Worm (Caenorhabditis elegans) whole organism, L4 larva: ENCODE measurements around the gene gpx-6.

Source experiments
- D1046.2 ChIP-seq: fragments of 200-800 bp; sonication (Bioruptor generic); IDR thresholded peaks from 2 replicates; pipeline ENCODE4 v1.3.6; 2022; ENCODE audit warnings: missing genetic modification characterization, missing compliant biosample characterization
- F10B5.3 ChIP-seq: sonication (generic microtip); optimal IDR thresholded peaks from 2 replicates; lab custom pipeline; 2016; ENCODE audit warnings: mild to moderate bottlenecking, missing genetic modification characterization, missing compliant biosample characterization
- F44E2.7 ChIP-seq: fragments of 200-800 bp; sonication (Bioruptor generic); IDR thresholded peaks from 2 replicates; pipeline ENCODE4 v2.1.2; 2022; ENCODE audit warnings: missing genetic modification characterization, missing compliant biosample characterization
- F49E8.2 ChIP-seq: sonication (generic microtip); optimal IDR thresholded peaks from 2 replicates; lab custom pipeline; 2016; ENCODE audit warnings: missing compliant biosample characterization, mild to moderate bottlenecking, missing genetic modification characterization, borderline replicate concordance
- T26A8.4 ChIP-seq: fragments of 200-800 bp; sonication (Bioruptor generic); IDR thresholded peaks from 2 replicates; pipeline ENCODE4 v1.3.6; 2022; ENCODE audit warnings: missing genetic modification characterization, missing compliant biosample characterization
- Y75B8A.6 ChIP-seq: fragments of 200-800 bp; sonication (Bioruptor generic); IDR thresholded peaks from 2 replicates; pipeline ENCODE4 v1.3.6; 2022; ENCODE audit warnings: missing genetic modification reagents, missing genetic modification characterization, missing compliant biosample characterization
- aha-1 ChIP-seq: fragments of 150-350 bp; peaks from one replicate; lab custom pipeline; 2014; ENCODE audit warnings: missing biosample characterization, missing genetic modification characterization
- ama-1 ChIP-seq: fragments of 150-350 bp; optimal IDR thresholded peaks from 2 replicates; lab custom pipeline; 2014; ENCODE audit warnings: inconsistent platforms, mixed read lengths
- arid-1 ChIP-seq: fragments of 200-800 bp; sonication (Bioruptor generic); conservative IDR thresholded peaks from 2 replicates; pipeline ENCODE4 v1.3.6; 2022; ENCODE audit warnings: missing genetic modification reagents, missing genetic modification characterization, missing compliant biosample characterization
- ceh-62 ChIP-seq: sonication (generic microtip); optimal IDR thresholded peaks from 2 replicates; lab custom pipeline; 2017; ENCODE audit warnings: missing biosample characterization, missing genetic modification characterization
- ces-1 ChIP-seq: fragments of 150-350 bp; sonication (generic microtip); optimal IDR thresholded peaks from 4 replicates; lab custom pipeline; 2014; ENCODE audit warnings: missing biosample characterization, missing genetic modification reagents, missing genetic modification characterization
- cey-2 ChIP-seq: sonication (generic microtip); optimal IDR thresholded peaks from 3 replicates; lab custom pipeline; 2017; ENCODE audit warnings: missing genetic modification characterization, mild to moderate bottlenecking, missing compliant biosample characterization, antibody characterized with exemption, borderline replicate concordance; ENCODE audit not compliant: insufficient read depth
- ctbp-1 ChIP-seq: fragments of 200-800 bp; sonication (Bioruptor generic); IDR thresholded peaks from 2 replicates; pipeline ENCODE4 v1.3.6; 2022; ENCODE audit warnings: missing genetic modification reagents, missing genetic modification characterization, missing compliant biosample characterization
- daf-16 ChIP-seq, 3 experiments: sonication (generic microtip); optimal IDR thresholded peaks; 2 replicates each; lab custom pipeline; 2016 to 2017; ENCODE audit warnings: missing genetic modification characterization in 3 of 3, missing genetic modification reagents in 3 of 3, mild to moderate bottlenecking in 2 of 3, missing compliant biosample characterization in 2 of 3, missing biosample characterization in 1 of 3, moderate library complexity in 1 of 3
- dmd-6 ChIP-seq: fragments of 200-800 bp; sonication (Bioruptor generic); IDR thresholded peaks from 2 replicates; pipeline ENCODE4 v1.3.6; 2022; ENCODE audit warnings: missing genetic modification reagents, missing genetic modification characterization, missing compliant biosample characterization
- dve-1 ChIP-seq: sonication (generic microtip); optimal IDR thresholded peaks from 2 replicates; lab custom pipeline; 2017; ENCODE audit warnings: antibody characterized with exemption, mild to moderate bottlenecking, missing genetic modification characterization, missing compliant biosample characterization; ENCODE audit not compliant: insufficient read depth
- egl-27 ChIP-seq: sonication (generic microtip); optimal IDR thresholded peaks from 3 replicates; lab custom pipeline; 2017; ENCODE audit warnings: missing biosample characterization, missing genetic modification reagents, missing genetic modification characterization
- fos-1 ChIP-seq: fragments of 150-350 bp; optimal IDR thresholded peaks from 2 replicates; lab custom pipeline; 2014; ENCODE audit warnings: missing biosample characterization, missing genetic modification characterization
- hlh-11 ChIP-seq: fragments of 200-800 bp; sonication (Bioruptor generic); optimal IDR thresholded peaks from 2 replicates; lab custom pipeline; 2018; ENCODE audit warnings: mild to moderate bottlenecking, missing genetic modification characterization, missing compliant biosample characterization
- hlh-30 ChIP-seq: sonication (generic microtip); optimal IDR thresholded peaks from 2 replicates; lab custom pipeline; 2017; ENCODE audit warnings: antibody characterized with exemption, mild to moderate bottlenecking, missing genetic modification characterization, missing compliant biosample characterization; ENCODE audit not compliant: insufficient read depth
- jun-1 ChIP-seq: fragments of 150-350 bp; optimal IDR thresholded peaks from 2 replicates; lab custom pipeline; 2014; ENCODE audit warnings: missing biosample characterization, missing genetic modification reagents, missing genetic modification characterization
- lim-7 ChIP-seq: fragments of 200-800 bp; sonication (Bioruptor generic); IDR thresholded peaks from 2 replicates; pipeline ENCODE4 v1.3.6; 2022; ENCODE audit warnings: missing genetic modification characterization, missing compliant biosample characterization
- lin-1 ChIP-seq: fragments of 200-800 bp; sonication (Bioruptor generic); IDR thresholded peaks from 2 replicates; pipeline ENCODE4 v1.3.6; 2022; ENCODE audit warnings: missing genetic modification reagents, missing genetic modification characterization, missing compliant biosample characterization
- lin-39 ChIP-seq: fragments of 150-350 bp; optimal IDR thresholded peaks from 2 replicates; lab custom pipeline; 2014; ENCODE audit warnings: missing biosample characterization, missing genetic modification reagents, missing genetic modification characterization
- mdl-1 ChIP-seq, 2 experiments: fragments of 150-350 bp in 1 of 2; sonication (generic microtip) in 1 of 2; optimal IDR thresholded peaks; 2 replicates each; lab custom pipeline; 2014 to 2017; ENCODE audit warnings: missing biosample characterization in 2 of 2, missing genetic modification characterization in 2 of 2
- mxl-3 ChIP-seq: fragments of 200-800 bp; sonication (Bioruptor generic); optimal IDR thresholded peaks from 2 replicates; lab custom pipeline; 2018; ENCODE audit warnings: mild to moderate bottlenecking, missing genetic modification characterization, missing compliant biosample characterization
- nhr-10 ChIP-seq: fragments of 150-350 bp; optimal IDR thresholded peaks from 2 replicates; lab custom pipeline; 2014; ENCODE audit warnings: missing biosample characterization, missing genetic modification characterization
- nhr-102 ChIP-seq: sonication (generic microtip); optimal IDR thresholded peaks from 2 replicates; lab custom pipeline; 2016; ENCODE audit warnings: mild to moderate bottlenecking, missing genetic modification characterization, moderate library complexity, missing compliant biosample characterization
- nhr-28 ChIP-seq: fragments of 150-350 bp; optimal IDR thresholded peaks from 2 replicates; lab custom pipeline; 2014; ENCODE audit warnings: missing biosample characterization, missing genetic modification characterization
- nhr-48 ChIP-seq: sonication (generic microtip); optimal IDR thresholded peaks from 2 replicates; lab custom pipeline; 2016; ENCODE audit warnings: mild to moderate bottlenecking, missing genetic modification characterization, missing compliant biosample characterization
- nhr-77 ChIP-seq: fragments of 150-350 bp; optimal IDR thresholded peaks from 2 replicates; lab custom pipeline; 2014; ENCODE audit warnings: missing biosample characterization, missing genetic modification characterization
- php-3 ChIP-seq: fragments of 200-800 bp; sonication (Bioruptor generic); IDR thresholded peaks from 2 replicates; pipeline ENCODE4 v1.3.6; 2022; ENCODE audit warnings: missing genetic modification reagents, missing genetic modification characterization, missing compliant biosample characterization
- pqm-1 ChIP-seq: sonication (generic microtip); optimal IDR thresholded peaks from 2 replicates; lab custom pipeline; 2017; ENCODE audit warnings: missing biosample characterization, missing genetic modification characterization
- rbr-2 ChIP-seq: sonication (generic microtip); optimal IDR thresholded peaks from 2 replicates; lab custom pipeline; 2016; ENCODE audit warnings: missing genotype, missing genetic modification characterization, missing compliant biosample characterization
- sdz-12 ChIP-seq: fragments of 200-800 bp; sonication (Bioruptor generic); optimal IDR thresholded peaks from 2 replicates; lab custom pipeline; 2018; ENCODE audit warnings: mild to moderate bottlenecking, missing genetic modification characterization, missing compliant biosample characterization
- skn-1 ChIP-seq: fragments of 150-350 bp; optimal IDR thresholded peaks from 2 replicates; lab custom pipeline; 2014; ENCODE audit warnings: missing biosample characterization, missing genetic modification characterization
- spr-1 ChIP-seq: sonication (generic microtip); optimal IDR thresholded peaks from 2 replicates; lab custom pipeline; 2016; ENCODE audit warnings: mild to moderate bottlenecking, missing genetic modification characterization, missing compliant biosample characterization
- spr-3 ChIP-seq: fragments of 200-800 bp; sonication (Bioruptor generic); optimal IDR thresholded peaks from 2 replicates; lab custom pipeline; 2018; ENCODE audit warnings: mild to moderate bottlenecking, missing genetic modification characterization, missing compliant biosample characterization
- tag-97 ChIP-seq: fragments of 200-800 bp; sonication (Bioruptor generic); IDR thresholded peaks from 2 replicates; pipeline ENCODE4 v1.3.6; 2022; ENCODE audit warnings: missing genetic modification characterization, missing compliant biosample characterization
- unc-130 ChIP-seq: sonication (generic microtip); optimal IDR thresholded peaks from 2 replicates; lab custom pipeline; 2016; ENCODE audit warnings: missing genetic modification reagents, missing genetic modification characterization, missing compliant biosample characterization
- unc-62 ChIP-seq, 3 experiments: fragments of 150-350 bp in 1 of 3; sonication (generic microtip); optimal IDR thresholded peaks in 2 of 3; peaks in 1 of 3; 1 replicate in 1 of 3; 2 replicates in 2 of 3; lab custom pipeline; 2014 to 2017; ENCODE audit warnings: missing biosample characterization in 3 of 3, missing genetic modification characterization in 3 of 3, missing genetic modification reagents in 3 of 3, missing genotype in 1 of 3
- vab-7 ChIP-seq: fragments of 200-800 bp; sonication (Bioruptor generic); IDR thresholded peaks from 2 replicates; pipeline ENCODE4 v1.3.6; 2022; ENCODE audit warnings: missing genetic modification reagents, missing genetic modification characterization, missing compliant biosample characterization
- ztf-11 ChIP-seq: fragments of 150-350 bp; optimal IDR thresholded peaks from 2 replicates; lab custom pipeline; 2014; ENCODE audit warnings: missing biosample characterization, missing genetic modification characterization

The gpx-6 gene

DNA sequence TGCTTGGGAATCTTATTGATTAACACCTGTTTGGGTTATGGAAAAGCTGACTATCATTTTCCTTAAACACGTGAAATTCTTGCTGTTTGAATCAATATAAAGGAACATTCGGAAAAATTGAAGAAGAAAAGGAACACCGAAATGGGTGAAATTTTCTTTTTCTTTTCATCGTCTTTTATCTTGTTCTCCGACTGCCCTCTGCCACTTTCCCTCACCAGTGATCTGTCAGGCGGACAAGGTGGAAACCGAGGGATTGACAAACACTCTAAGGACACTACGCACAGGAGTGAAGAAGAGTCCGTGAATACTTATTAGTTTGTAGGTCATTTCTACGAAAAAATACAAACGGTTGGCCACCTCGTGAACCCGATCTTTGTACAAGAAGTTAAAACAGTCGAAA, 11.3 kb downstream of the gpx-6 start:
- no peak for TF ChIP-seq nhr-48 (tag; lab: Kevin White, UChicago)
- peak; percentile 9 for TF ChIP-seq hlh-11 (tag; lab: Kevin White, UChicago)
- TF ChIP-seq tag-97 (GFP tag; lab: Robert Waterston, UW): no peak
- peak; percentile 17 for TF ChIP-seq hlh-30
- TF ChIP-seq ctbp-1 (GFP tag; lab: Robert Waterston, UW): no peak
- TF ChIP-seq, all 104 proteins: peak for 2

DNA sequence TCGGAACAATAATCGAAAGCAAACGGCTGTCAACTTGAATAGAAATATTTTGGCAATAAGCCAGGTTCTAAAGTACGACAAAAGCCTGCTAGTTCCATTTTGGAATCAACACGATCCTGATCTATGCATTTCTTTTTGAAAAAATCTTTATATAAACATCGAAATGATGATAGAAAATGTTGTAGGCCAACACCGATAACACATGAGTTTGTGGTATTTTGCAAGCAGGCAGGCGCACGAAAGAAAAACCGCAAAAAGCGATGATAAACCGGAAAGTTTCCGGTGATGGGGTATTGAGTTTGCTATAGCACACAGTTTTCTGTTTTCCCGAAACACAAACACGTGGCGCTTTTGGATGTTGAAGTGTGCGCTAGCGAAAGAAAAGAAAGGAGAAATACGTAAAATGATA, 12.1 kb downstream of the gpx-6 start:
- TF ChIP-seq hlh-11 (tag; lab: Kevin White, UChicago) (peak; percentile 43), dve-1 (tag; lab: Kevin White, UChicago) (peak; percentile 25), daf-16 (GFP tag; optimal IDR thresholded peaks at IDR 0.05; lab: Kevin White, UChicago) (no peak), daf-16 (tag; optimal IDR thresholded peaks at IDR 0.05; lab: Kevin White, UChicago) (peak; percentile 58), skn-1 (tag; lab: Kevin White, UChicago) (no peak), T26A8.4 (GFP tag; lab: Robert Waterston, UW) (no peak), jun-1 (tag; lab: Kevin White, UChicago) (no peak), hlh-30 (peak; percentile 67), unc-130 (no peak), vab-7 (GFP tag; lab: Robert Waterston, UW) (no peak), nhr-10 (tag; lab: Kevin White, UChicago) (peak; percentile 19), nhr-77 (tag; lab: Kevin White, UChicago) (peak; percentile 50), Y75B8A.6 (GFP tag; lab: Robert Waterston, UW) (no peak), arid-1 (GFP tag; lab: Robert Waterston, UW) (no peak), aha-1 (no peak), ztf-11 (tag; lab: Kevin White, UChicago) (no peak), ama-1 (no peak), nhr-28 (tag; lab: Kevin White, UChicago) (peak; percentile 84), ceh-62 (tag; lab: Kevin White, UChicago) (no peak), ces-1 (GFP tag; lab: Kevin White, UChicago) (no peak), rbr-2 (no peak), dmd-6 (peak; percentile 62), pqm-1 (tag; lab: Kevin White, UChicago) (peak; percentile 60), mxl-3 (GFP tag; lab: Kevin White, UChicago) (peak; percentile 51), egl-27 (tag; lab: Kevin White, UChicago) (no peak), mdl-1 (tag; optimal IDR thresholded peaks at IDR 0.05; lab: Kevin White, UChicago) (peak in 1 of 2 experiments; percentile 83)

DNA sequence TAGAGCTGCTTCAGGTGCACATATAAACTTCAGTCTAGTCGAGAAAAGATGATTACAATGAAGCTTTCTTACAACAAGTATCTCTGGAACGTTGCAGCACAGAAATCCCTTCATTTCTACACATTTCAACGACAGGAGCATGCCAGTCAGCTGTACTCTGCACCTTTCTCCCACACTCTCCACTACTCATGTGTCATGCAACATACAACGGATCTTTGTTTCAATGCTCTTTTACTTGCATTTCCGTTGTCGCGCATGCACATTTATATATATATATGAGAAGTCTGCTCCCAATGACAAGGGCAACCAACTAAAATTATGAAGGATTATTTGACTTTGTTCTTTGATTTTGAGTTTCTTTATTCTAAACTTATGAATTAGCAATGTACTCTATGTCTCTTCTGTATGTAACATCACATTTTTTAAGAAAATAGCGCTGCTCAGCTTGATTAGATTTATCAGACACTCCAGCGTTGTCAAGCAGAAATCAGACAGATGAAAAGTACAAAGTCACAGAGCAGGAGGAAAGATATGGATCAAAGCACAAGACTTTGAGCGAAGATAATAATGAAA, 13.2 kb downstream of the gpx-6 start:
- TF ChIP-seq skn-1 (tag; lab: Kevin White, UChicago) (no peak), hlh-30 (peak; percentile 14), unc-62 (GFP tag; optimal IDR thresholded peaks at IDR 0.05 in 1 of 2; lab: Kevin White, UChicago) (peak in 1 of 2 experiments; percentile 94), unc-62 (tag; optimal IDR thresholded peaks at IDR 0.05; lab: Kevin White, UChicago) (no peak)

DNA sequence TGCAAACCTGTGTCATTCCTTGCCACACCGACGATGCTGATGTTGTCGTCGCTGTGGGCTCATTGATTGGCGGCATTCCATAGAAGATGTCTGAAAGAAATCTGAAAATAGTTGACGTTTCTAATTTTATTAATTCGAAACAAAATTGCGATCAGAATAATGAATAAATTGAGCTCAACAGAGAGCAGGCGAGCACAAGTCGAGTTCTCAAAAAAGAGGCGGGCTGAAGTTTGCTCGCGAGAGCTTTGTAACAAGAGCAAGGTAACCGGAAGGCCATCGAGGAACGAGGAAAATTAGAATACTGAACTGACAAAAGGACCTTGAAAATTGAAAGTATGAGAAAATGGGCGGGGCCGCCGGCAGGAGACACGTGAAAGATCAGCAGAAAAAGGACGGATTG, 14.5 kb downstream of the gpx-6 start, which contains the start of gene nhr-66:
Gene nhr-66, minus strand, starts transcription at position 101 of the 400 bp plus-strand sequence.
- no peak for TF ChIP-seq D1046.2
- no peak for TF ChIP-seq unc-130
- TF ChIP-seq fos-1: no peak
- no peak for TF ChIP-seq F10B5.3 (tag; lab: Kevin White, UChicago)
- TF ChIP-seq lin-39: no peak
- TF ChIP-seq vab-7 (GFP tag; lab: Robert Waterston, UW): no peak
- no peak for TF ChIP-seq spr-1 (tag; lab: Kevin White, UChicago)
- no peak for TF ChIP-seq cey-2
- no peak for TF ChIP-seq F44E2.7 (GFP tag; lab: Robert Waterston, UW)
- TF ChIP-seq php-3 (GFP tag; lab: Robert Waterston, UW): no peak
- no peak for TF ChIP-seq ama-1
- TF ChIP-seq lin-1: no peak
- TF ChIP-seq unc-62 (GFP tag; optimal IDR thresholded peaks at IDR 0.05 in 1 of 2; lab: Kevin White, UChicago): no peak
- no peak for TF ChIP-seq unc-62 (tag; optimal IDR thresholded peaks at IDR 0.05; lab: Kevin White, UChicago)
- no peak for TF ChIP-seq sdz-12 (GFP tag; lab: Kevin White, UChicago)
- no peak for TF ChIP-seq spr-3 (GFP tag; lab: Kevin White, UChicago)
- TF ChIP-seq nhr-102 (tag; lab: Kevin White, UChicago): no peak
- no peak for TF ChIP-seq lim-7
- TF ChIP-seq F49E8.2 (tag; lab: Kevin White, UChicago): no peak
